Fruit fly (Drosophila melanogaster): Measurements from ENCODE around the gene Scsalpha1.

Gene Scsalpha1

dm6 chr3L:3786344-3787076, 27.5 kb upstream of the Scsalpha1 start:
- TF ChIP-seq CG10631 (GFP tag; optimal IDR thresholded peaks at IDR 0.05) (peak; percentile 4), CG32006 (GFP tag; optimal IDR thresholded peaks at IDR 0.05) (peak; percentile 27), dac (GFP tag; optimal IDR thresholded peaks at IDR 0.05) (no peak), Sox15 (GFP tag; optimal IDR thresholded peaks at IDR 0.05) (peak; percentile 9), Ets21C (GFP tag; optimal IDR thresholded peaks at IDR 0.05) (no peak), CG6792 (GFP tag; optimal IDR thresholded peaks at IDR 0.05) (peak; percentile 21), CG15336 (GFP tag; IDR thresholded peaks at IDR 0.05) (peak; percentile 54; the same call in 1 of the 2 replicates), CG6163 (GFP tag; IDR thresholded peaks at IDR 0.05) (peak; percentile 51; the same call in 1 of the 3 replicates), esn (GFP tag; optimal IDR thresholded peaks at IDR 0.05) (peak; percentile 41), achi (GFP tag; optimal IDR thresholded peaks at IDR 0.05) (peak; percentile 36), CG31627 (GFP tag; optimal IDR thresholded peaks at IDR 0.05) (peak; percentile 1), svp (GFP tag) (peak; percentile 44), Smox (GFP tag; optimal IDR thresholded peaks at IDR 0.05) (peak; percentile 41), net (GFP tag; optimal IDR thresholded peaks at IDR 0.05) (peak; percentile 9), eg (GFP tag; IDR thresholded peaks at IDR 0.05) (peak; percentile 52; the same call in 2 of the 3 replicates), CG7368 (GFP tag; optimal IDR thresholded peaks at IDR 0.05) (no peak), cyc (GFP tag; optimal IDR thresholded peaks at IDR 0.05) (no peak), lz (GFP tag; optimal IDR thresholded peaks at IDR 0.05) (peak; percentile 7), fkh (GFP tag; optimal IDR thresholded peaks at IDR 0.05) (peak; percentile 49), CG4318 (GFP tag; optimal IDR thresholded peaks at IDR 0.05) (peak; percentile 22), acj6 (GFP tag; optimal IDR thresholded peaks at IDR 0.05) (peak; percentile 5), Ets96B (tag; optimal IDR thresholded peaks at IDR 0.05) (no peak), CG11294 (GFP tag; IDR thresholded peaks at IDR 0.05) (0 out of 2 replicates have a peak, but pooled peaks have one; percentile 40), OdsH (GFP tag; optimal IDR thresholded peaks at IDR 0.05) (peak; percentile 33), vri (GFP tag; optimal IDR thresholded peaks at IDR 0.05) (peak; percentile 28), Lpt (GFP tag; optimal IDR thresholded peaks at IDR 0.05) (peak; percentile 16), Eip78C (GFP tag) (peak; percentile 88), CG16779 (tag; optimal IDR thresholded peaks at IDR 0.05) (no peak), Met (GFP tag; optimal IDR thresholded peaks at IDR 0.05) (peak; percentile 25), CG3032 (tag; optimal IDR thresholded peaks at IDR 0.05) (peak; percentile 28), ss (GFP tag; optimal IDR thresholded peaks at IDR 0.05) (no peak), CG8119 (GFP tag; IDR thresholded peaks at IDR 0.05) (peak; percentile 51; the same call in 2 of the 3 replicates), pdm3 (GFP tag; optimal IDR thresholded peaks at IDR 0.05) (peak; percentile 40), salr (GFP tag; optimal IDR thresholded peaks at IDR 0.05) (peak in 1 of 2 experiments; percentile 43), Hr4 (GFP tag; optimal IDR thresholded peaks at IDR 0.05) (peak; percentile 46), CG34406 (GFP tag; optimal IDR thresholded peaks at IDR 0.05) (no peak), fd59A (GFP tag; optimal IDR thresholded peaks at IDR 0.05) (no peak)

dm6 chr3L:3787077-3787433, 27.0 kb upstream of the Scsalpha1 start:
- TF ChIP-seq CG8632 (GFP tag; optimal IDR thresholded peaks at IDR 0.05), result no peak

dm6 chr3L:3787595-3788151, 26.3 kb upstream of the Scsalpha1 start:
- TF ChIP-seq lz (GFP tag; optimal IDR thresholded peaks at IDR 0.05) (peak; percentile 15), Sox14 (GFP tag; optimal IDR thresholded peaks at IDR 0.05) (peak; percentile 70), fd59A (GFP tag; optimal IDR thresholded peaks at IDR 0.05) (peak; percentile 6), CG16779 (tag; optimal IDR thresholded peaks at IDR 0.05) (peak; percentile 66), CG6854 (GFP tag; optimal IDR thresholded peaks at IDR 0.05) (peak; percentile 72), CG34406 (GFP tag; optimal IDR thresholded peaks at IDR 0.05) (peak; percentile 26), Ets21C (GFP tag; optimal IDR thresholded peaks at IDR 0.05) (no peak), topi (GFP tag; optimal IDR thresholded peaks at IDR 0.05) (peak; percentile 21), pdm3 (GFP tag; optimal IDR thresholded peaks at IDR 0.05) (peak; percentile 28), CG6163 (GFP tag; IDR thresholded peaks at IDR 0.05) (peak; percentile 48; the same call in 1 of the 3 replicates), net (GFP tag; optimal IDR thresholded peaks at IDR 0.05) (peak; percentile 73), esn (GFP tag; optimal IDR thresholded peaks at IDR 0.05) (peak; percentile 58), eg (GFP tag; IDR thresholded peaks at IDR 0.05) (peak; percentile 42; the same call in 1 of the 3 replicates), Blimp-1 (GFP tag; optimal IDR thresholded peaks at IDR 0.05) (no peak), Hr38 (GFP tag; optimal IDR thresholded peaks at IDR 0.05) (no peak), dsx (GFP tag; optimal IDR thresholded peaks at IDR 0.05; ENCODE audit: poor library complexity, severe bottlenecking) (peak; percentile 62), Eip78C (GFP tag) (peak; percentile 81), CG3032 (tag; optimal IDR thresholded peaks at IDR 0.05) (peak; percentile 2), CG8119 (GFP tag; IDR thresholded peaks at IDR 0.05) (peak; percentile 34; the same call in 1 of the 3 replicates), Hr39 (GFP tag; optimal IDR thresholded peaks at IDR 0.05) (no peak), Lpt (GFP tag; optimal IDR thresholded peaks at IDR 0.05) (no peak), Ets96B (tag; optimal IDR thresholded peaks at IDR 0.05) (peak; percentile 9), svp (GFP tag) (no peak), CG8319 (GFP tag; optimal IDR thresholded peaks at IDR 0.05) (no peak)
